Fruit fly (Drosophila melanogaster) whole organism, embryonic: ENCODE measurements around the gene CG43954.

Experiments used
- CG12071 ChIP-seq: fragments of 200-800 bp; sonication (Bioruptor generic); optimal IDR thresholded peaks from 3 replicates; lab custom pipeline; 2018; ENCODE audit warnings: missing biosample characterization, mild to moderate bottlenecking, missing genetic modification characterization
- CG18764 ChIP-seq: fragments of 200-800 bp; sonication (Bioruptor generic); optimal IDR thresholded peaks from 3 replicates; lab custom pipeline; 2016; ENCODE audit warnings: missing biosample characterization, missing genetic modification characterization
- CG4707 ChIP-seq: fragments of 200-800 bp; sonication (Bioruptor generic); optimal IDR thresholded peaks from 2 replicates; lab custom pipeline; 2018; ENCODE audit warnings: missing biosample characterization, mild to moderate bottlenecking, missing genetic modification characterization, moderate library complexity
- Drgx ChIP-seq: fragments of 200-800 bp; sonication (Bioruptor generic); IDR thresholded peaks from 2 replicates; pipeline ENCODE4 v1.3.6; 2022; ENCODE audit warnings: missing biosample characterization, missing genetic modification characterization
- en ChIP-seq: fragments of 200-800 bp; sonication (Bioruptor generic); optimal IDR thresholded peaks from 2 replicates; lab custom pipeline; 2016; ENCODE audit warnings: missing biosample characterization, missing genetic modification characterization
- gro ChIP-seq: fragments of 200-800 bp; sonication (Bioruptor generic); optimal IDR thresholded peaks from 2 replicates; lab custom pipeline; 2016; ENCODE audit warnings: missing biosample characterization, missing genetic modification characterization
- mam ChIP-seq: fragments of 200-800 bp; sonication (Bioruptor generic); optimal IDR thresholded peaks from 3 replicates; lab custom pipeline; 2016; ENCODE audit warnings: missing biosample characterization, missing genetic modification characterization

dm6 chr3L:16704251-16704650, 7.2 kb downstream of the CG43954 start:
- TF ChIP-seq en (GFP tag; lab: Kevin White, UChicago) (no peak), CG4707 (no peak), CG12071 (GFP tag; lab: Kevin White, UChicago) (no peak), Drgx (GFP tag; lab: Robert Waterston, UW) (no peak), mam (GFP tag; lab: Kevin White, UChicago) (no peak), CG18764 (no peak), gro (GFP tag; lab: Kevin White, UChicago) (no peak)
